Fruit fly (Drosophila melanogaster) whole organism, prepupa: Measurements from ENCODE around the gene elg1.

Source experiments
- Blimp-1 ChIP-seq: fragments of 200-800 bp; sonication (Bioruptor generic); optimal IDR thresholded peaks from 3 replicates; lab custom pipeline; 2017; ENCODE audit warnings: missing biosample characterization, missing genetic modification characterization, mild to moderate bottlenecking, moderate library complexity, missing genetic modification reagents
- CG10631 ChIP-seq: fragments of 200-800 bp; sonication (Bioruptor generic); optimal IDR thresholded peaks from 2 replicates; lab custom pipeline; 2016; ENCODE audit warnings: missing biosample characterization, missing genetic modification characterization
- CG10669 ChIP-seq: fragments of 200-800 bp; sonication (Bioruptor generic); optimal IDR thresholded peaks from 3 replicates; lab custom pipeline; 2018; ENCODE audit warnings: missing biosample characterization, mild to moderate bottlenecking, missing genetic modification characterization, moderate library complexity
- CG11294 ChIP-seq: fragments of 200-800 bp; sonication (Bioruptor generic); IDR thresholded peaks from 2 replicates; pipeline ENCODE4 v1.3.6; 2022; ENCODE audit warnings: missing biosample characterization, missing genetic modification characterization
- CG11762 ChIP-seq: fragments of 200-800 bp; sonication (Bioruptor generic); optimal IDR thresholded peaks from 3 replicates; lab custom pipeline; 2016; ENCODE audit warnings: missing biosample characterization, missing genetic modification characterization; ENCODE audit not compliant: insufficient read depth
- CG11902 ChIP-seq: fragments of 200-800 bp; sonication (Bioruptor generic); optimal IDR thresholded peaks from 3 replicates; lab custom pipeline; 2016; ENCODE audit warnings: missing biosample characterization, missing genetic modification characterization
- CG16779 ChIP-seq: fragments of 200-800 bp; sonication (Bioruptor generic); optimal IDR thresholded peaks from 3 replicates; lab custom pipeline; 2017; ENCODE audit warnings: missing biosample characterization, mild to moderate bottlenecking, missing genetic modification characterization
- CG3032 ChIP-seq: fragments of 200-800 bp; optimal IDR thresholded peaks from 2 replicates; lab custom pipeline; 2019; ENCODE audit warnings: missing biosample characterization, mild to moderate bottlenecking, missing genetic modification characterization, moderate library complexity
- CG32006 ChIP-seq: fragments of 200-800 bp; sonication (Bioruptor generic); optimal IDR thresholded peaks from 3 replicates; lab custom pipeline; 2017; ENCODE audit warnings: missing biosample characterization, mild to moderate bottlenecking, missing genetic modification characterization
- CG34406 ChIP-seq: fragments of 200-800 bp; sonication (Bioruptor generic); optimal IDR thresholded peaks from 3 replicates; lab custom pipeline; 2016; ENCODE audit warnings: missing biosample characterization, missing genetic modification characterization
- CG3919 ChIP-seq: fragments of 200-800 bp; sonication (Bioruptor generic); optimal IDR thresholded peaks from 3 replicates; lab custom pipeline; 2016; ENCODE audit warnings: missing biosample characterization, missing genetic modification characterization
- CG4318 ChIP-seq: fragments of 200-800 bp; sonication (Bioruptor generic); optimal IDR thresholded peaks from 3 replicates; lab custom pipeline; 2017; ENCODE audit warnings: missing biosample characterization, mild to moderate bottlenecking, missing genetic modification characterization
- CG6163 ChIP-seq: fragments of 200-800 bp; sonication (Bioruptor generic); IDR thresholded peaks from 3 replicates; pipeline ENCODE4 v1.3.6; 2022; ENCODE audit warnings: missing biosample characterization, missing genetic modification characterization
- CG6276 ChIP-seq: fragments of 200-800 bp; sonication (Bioruptor generic); optimal IDR thresholded peaks from 2 replicates; lab custom pipeline; 2017; ENCODE audit warnings: missing biosample characterization, mild to moderate bottlenecking, missing genetic modification characterization
- CG6808 ChIP-seq: fragments of 200-800 bp; sonication (Bioruptor generic); optimal IDR thresholded peaks from 3 replicates; lab custom pipeline; 2017; ENCODE audit warnings: missing biosample characterization, missing genetic modification characterization, mild to moderate bottlenecking, moderate library complexity, missing genetic modification reagents
- CG6854 ChIP-seq: fragments of 200-800 bp; sonication (Bioruptor generic); optimal IDR thresholded peaks from 2 replicates; lab custom pipeline; 2017; ENCODE audit warnings: missing biosample characterization, mild to moderate bottlenecking, missing genetic modification characterization
- CG7368 ChIP-seq: fragments of 200-800 bp; sonication (Bioruptor generic); optimal IDR thresholded peaks from 3 replicates; lab custom pipeline; 2016; ENCODE audit warnings: missing biosample characterization, missing genetic modification characterization
- CG8119 ChIP-seq: fragments of 200-800 bp; sonication (Bioruptor generic); IDR thresholded peaks from 3 replicates; pipeline ENCODE4 v1.3.6; 2022; ENCODE audit warnings: missing biosample characterization, missing genetic modification characterization
- CG8319 ChIP-seq: fragments of 200-800 bp; sonication (Bioruptor generic); optimal IDR thresholded peaks from 3 replicates; lab custom pipeline; 2016; ENCODE audit warnings: missing biosample characterization, missing genetic modification characterization
- CG8632 ChIP-seq: fragments of 200-800 bp; sonication (Bioruptor generic); optimal IDR thresholded peaks from 3 replicates; lab custom pipeline; 2016; ENCODE audit warnings: missing biosample characterization, missing genetic modification characterization
- CG9139 ChIP-seq: fragments of 200-800 bp; sonication (Bioruptor generic); optimal IDR thresholded peaks from 3 replicates; lab custom pipeline; 2017; ENCODE audit warnings: missing biosample characterization, mild to moderate bottlenecking, missing genetic modification characterization
- Eip78C ChIP-seq: fragments of 200-800 bp; sonication (Bioruptor generic); peaks from one replicate; lab custom pipeline; 2016; ENCODE audit warnings: missing biosample characterization, missing genetic modification characterization
- Eip93F ChIP-seq: fragments of 200-800 bp; sonication (Bioruptor generic); optimal IDR thresholded peaks from 2 replicates; lab custom pipeline; 2016; ENCODE audit warnings: missing biosample characterization, mild to moderate bottlenecking, missing genetic modification characterization
- Ets21C ChIP-seq: fragments of 200-800 bp; sonication (Bioruptor generic); optimal IDR thresholded peaks from 3 replicates; lab custom pipeline; 2016; ENCODE audit warnings: missing biosample characterization, missing genetic modification characterization
- Gug ChIP-seq: fragments of 200-800 bp; sonication (Bioruptor generic); IDR thresholded peaks from 2 replicates; pipeline ENCODE4 v1.3.6; 2022; ENCODE audit warnings: missing biosample characterization, missing genetic modification characterization
- Hr39 ChIP-seq: fragments of 200-800 bp; sonication (Bioruptor generic); optimal IDR thresholded peaks from 2 replicates; lab custom pipeline; 2016; ENCODE audit warnings: missing biosample characterization, missing genetic modification characterization
- Lpt ChIP-seq: fragments of 200-800 bp; sonication (Bioruptor generic); optimal IDR thresholded peaks from 3 replicates; lab custom pipeline; 2016; ENCODE audit warnings: missing biosample characterization, missing genetic modification characterization
- Met ChIP-seq: fragments of 200-800 bp; sonication (Bioruptor generic); optimal IDR thresholded peaks from 3 replicates; lab custom pipeline; 2016; ENCODE audit warnings: missing biosample characterization, missing genetic modification characterization
- OdsH ChIP-seq: fragments of 200-800 bp; sonication (Bioruptor generic); optimal IDR thresholded peaks from 3 replicates; lab custom pipeline; 2016; ENCODE audit warnings: missing biosample characterization, missing genetic modification characterization
- Smox ChIP-seq: fragments of 200-800 bp; sonication (Bioruptor generic); optimal IDR thresholded peaks from 3 replicates; lab custom pipeline; 2016; ENCODE audit warnings: missing biosample characterization, missing genetic modification characterization
- Sox102F ChIP-seq: fragments of 200-800 bp; sonication (Bioruptor generic); optimal IDR thresholded peaks from 2 replicates; lab custom pipeline; 2016; ENCODE audit warnings: missing biosample characterization, mild to moderate bottlenecking, missing genetic modification characterization
- Sox15 ChIP-seq: fragments of 200-800 bp; sonication (Bioruptor generic); optimal IDR thresholded peaks from 3 replicates; lab custom pipeline; 2016; ENCODE audit warnings: missing biosample characterization, missing genetic modification characterization
- achi ChIP-seq: fragments of 200-800 bp; sonication (Bioruptor generic); optimal IDR thresholded peaks from 3 replicates; lab custom pipeline; 2016; ENCODE audit warnings: missing biosample characterization, missing genetic modification characterization
- acj6 ChIP-seq: fragments of 200-800 bp; sonication (Bioruptor generic); optimal IDR thresholded peaks from 3 replicates; lab custom pipeline; 2016; ENCODE audit warnings: missing biosample characterization, missing genetic modification characterization
- cyc ChIP-seq: fragments of 200-800 bp; sonication (Bioruptor generic); optimal IDR thresholded peaks from 3 replicates; lab custom pipeline; 2016; ENCODE audit warnings: missing biosample characterization, missing genetic modification characterization
- dsx ChIP-seq: fragments of 200-800 bp; optimal IDR thresholded peaks from 3 replicates; lab custom pipeline; 2019; ENCODE audit warnings: missing biosample characterization, mild to moderate bottlenecking, missing genetic modification characterization, moderate library complexity; ENCODE audit not compliant: poor library complexity, severe bottlenecking
- fd85E ChIP-seq: fragments of 200-800 bp; sonication (Bioruptor generic); optimal IDR thresholded peaks from 3 replicates; lab custom pipeline; 2016; ENCODE audit warnings: missing biosample characterization, missing genetic modification characterization
- fkh ChIP-seq: fragments of 200-800 bp; sonication (Bioruptor generic); optimal IDR thresholded peaks from 3 replicates; lab custom pipeline; 2017; ENCODE audit warnings: missing biosample characterization, mild to moderate bottlenecking, missing genetic modification characterization, moderate library complexity
- lz ChIP-seq: fragments of 200-800 bp; sonication (Bioruptor generic); optimal IDR thresholded peaks from 3 replicates; lab custom pipeline; 2016; ENCODE audit warnings: missing biosample characterization, missing genetic modification characterization
- net ChIP-seq: fragments of 200-800 bp; sonication (Bioruptor generic); optimal IDR thresholded peaks from 3 replicates; lab custom pipeline; 2016; ENCODE audit warnings: missing biosample characterization, missing genetic modification characterization
- pdm3 ChIP-seq: fragments of 200-800 bp; sonication (Bioruptor generic); optimal IDR thresholded peaks from 3 replicates; lab custom pipeline; 2016; ENCODE audit warnings: missing biosample characterization, missing genetic modification characterization
- salr ChIP-seq, 2 experiments: fragments of 200-800 bp; sonication (Bioruptor generic); optimal IDR thresholded peaks; 3 replicates each; lab custom pipeline; 2016 to 2018; ENCODE audit warnings: missing biosample characterization in 2 of 2, missing genetic modification characterization in 2 of 2, mild to moderate bottlenecking in 1 of 2
- spab ChIP-seq: fragments of 200-800 bp; sonication (Bioruptor generic); optimal IDR thresholded peaks from 2 replicates; lab custom pipeline; 2017; ENCODE audit warnings: missing biosample characterization, mild to moderate bottlenecking, missing genetic modification characterization, missing genetic modification reagents
- ss ChIP-seq, 2 experiments: fragments of 200-800 bp; sonication (Bioruptor generic); optimal IDR thresholded peaks; 2 replicates in 1 of 2; 3 replicates in 1 of 2; lab custom pipeline; 2017 to 2018; ENCODE audit warnings: mild to moderate bottlenecking in 2 of 2, missing biosample characterization in 2 of 2, missing genetic modification characterization in 2 of 2, moderate library complexity in 1 of 2
- svp ChIP-seq: fragments of 200-800 bp; sonication (Bioruptor generic); peaks from one replicate; lab custom pipeline; 2016; ENCODE audit warnings: missing biosample characterization, missing genetic modification characterization
- topi ChIP-seq: fragments of 200-800 bp; sonication (Bioruptor generic); optimal IDR thresholded peaks from 3 replicates; lab custom pipeline; 2016; ENCODE audit warnings: missing biosample characterization, missing genetic modification characterization
- vri ChIP-seq: fragments of 200-800 bp; sonication (Bioruptor generic); optimal IDR thresholded peaks from 3 replicates; lab custom pipeline; 2016; ENCODE audit warnings: missing biosample characterization, mild to moderate bottlenecking, missing genetic modification characterization

Gene elg1

dm6 chr3L:16167723-16168386 is 36.0 kb downstream of the elg1 start (continued):
- TF ChIP-seq CG3919 = peak; percentile 57
- TF ChIP-seq CG3032 (tag; lab: Kevin White, UChicago) = peak; percentile 50
- TF ChIP-seq Ets21C = no peak
- no peak for TF ChIP-seq Smox (GFP tag; lab: Kevin White, UChicago)
- TF ChIP-seq spab (GFP tag; lab: Kevin White, UChicago) = no peak
- peak; percentile 33 for TF ChIP-seq OdsH (GFP tag; lab: Kevin White, UChicago)
- no peak for TF ChIP-seq Hr39
- TF ChIP-seq net (GFP tag; lab: Kevin White, UChicago) = no peak
- TF ChIP-seq CG10631 = peak; percentile 2

DNA sequence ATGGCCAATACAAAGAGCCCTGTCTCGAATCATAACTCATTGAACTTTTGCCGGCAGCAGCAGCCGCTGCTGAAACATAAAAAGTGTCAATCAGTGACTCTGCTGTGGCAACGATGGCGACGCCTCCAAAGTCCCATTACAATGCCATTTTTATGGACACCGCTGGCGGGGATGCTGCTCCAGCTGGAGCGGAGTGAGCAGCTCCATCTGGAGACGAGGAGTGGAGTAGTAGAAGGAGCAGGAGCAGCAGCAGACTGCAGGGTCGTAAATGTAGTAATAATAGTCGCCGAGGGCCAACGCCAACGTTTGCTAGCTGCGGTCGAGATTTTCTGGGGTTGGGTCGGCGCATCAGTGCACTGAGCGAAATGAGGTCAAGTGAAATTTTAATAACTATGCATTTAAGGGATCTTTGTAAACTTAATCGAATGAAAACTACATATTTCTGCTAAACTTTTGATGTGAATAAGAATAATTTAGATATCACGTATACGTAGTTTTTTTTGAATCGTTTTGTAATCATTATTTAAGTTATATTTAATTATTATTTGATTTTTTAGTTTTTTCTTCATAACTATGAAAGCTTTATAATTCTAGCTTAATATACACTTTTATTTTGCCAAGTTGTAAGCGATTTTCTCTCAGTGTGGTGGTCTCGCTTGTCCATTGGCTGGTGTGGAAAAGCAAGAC is 36.8 kb downstream of the elg1 start:
- TF ChIP-seq lz (GFP tag; lab: Kevin White, UChicago) = no peak
- TF ChIP-seq net (GFP tag; lab: Kevin White, UChicago) = no peak
- peak; percentile 6 for TF ChIP-seq CG7368
- TF ChIP-seq CG32006 (GFP tag; lab: Kevin White, UChicago) = peak; percentile 46
- no peak for TF ChIP-seq CG6276 (GFP tag; lab: Kevin White, UChicago)
- no peak for TF ChIP-seq Sox15 (GFP tag; lab: Kevin White, UChicago)
- TF ChIP-seq OdsH (GFP tag; lab: Kevin White, UChicago) = peak; percentile 23
- peak; percentile 46 for TF ChIP-seq CG3919
- TF ChIP-seq Smox (GFP tag; lab: Kevin White, UChicago) = no peak
- no peak for TF ChIP-seq Gug (GFP tag; lab: Robert Waterston, UW)
- peak; percentile 46 for TF ChIP-seq Eip78C
- TF ChIP-seq CG8119 (GFP tag; lab: Robert Waterston, UW) = no peak
- no peak for TF ChIP-seq cyc (GFP tag; lab: Kevin White, UChicago)
- no peak for TF ChIP-seq CG6163 (GFP tag; lab: Robert Waterston, UW)
- peak; percentile 4 for TF ChIP-seq acj6 (GFP tag; lab: Kevin White, UChicago)
- peak; percentile 51 for TF ChIP-seq spab (GFP tag; lab: Kevin White, UChicago)
- peak; percentile 36 for TF ChIP-seq dsx
- TF ChIP-seq pdm3 (GFP tag; lab: Kevin White, UChicago) = peak; percentile 2
- peak in 1 of 2 experiments; percentile 43 for TF ChIP-seq ss (GFP tag; optimal IDR thresholded peaks at IDR 0.05; lab: Kevin White, UChicago)
- no peak for TF ChIP-seq Ets21C
- TF ChIP-seq CG6854 = no peak
- peak; percentile 26 for TF ChIP-seq Lpt (GFP tag; lab: Kevin White, UChicago)
- TF ChIP-seq CG6808 (GFP tag; lab: Kevin White, UChicago) = peak; percentile 21
- no peak for TF ChIP-seq Sox102F
- peak in 1 of 2 experiments; percentile 39 for TF ChIP-seq salr (GFP tag; optimal IDR thresholded peaks at IDR 0.05; lab: Kevin White, UChicago)
- no peak for TF ChIP-seq svp (GFP tag; lab: Kevin White, UChicago)
- TF ChIP-seq topi = no peak
- no peak for TF ChIP-seq CG9139 (GFP tag; lab: Kevin White, UChicago)
- TF ChIP-seq fkh = no peak
- no peak for TF ChIP-seq vri (GFP tag; lab: Kevin White, UChicago)
- no peak for TF ChIP-seq CG16779 (tag; lab: Kevin White, UChicago)
- peak; percentile 16 for TF ChIP-seq CG10669 (GFP tag; lab: Kevin White, UChicago)
- TF ChIP-seq Blimp-1 (GFP tag; lab: Kevin White, UChicago) = no peak
- peak; percentile 26 for TF ChIP-seq CG34406 (GFP tag; lab: Kevin White, UChicago)
- TF ChIP-seq CG11762 (GFP tag; lab: Kevin White, UChicago) = peak; percentile 23
- TF ChIP-seq CG8632 = no peak
- no peak for TF ChIP-seq CG11902
- no peak for TF ChIP-seq CG8319 (GFP tag; lab: Kevin White, UChicago)
- no peak for TF ChIP-seq CG11294 (GFP tag; lab: Robert Waterston, UW)
- TF ChIP-seq CG4318 (GFP tag; lab: Kevin White, UChicago) = no peak
- TF ChIP-seq achi = peak; percentile 40
- TF ChIP-seq Eip93F = no peak
- TF ChIP-seq fd85E (GFP tag; lab: Kevin White, UChicago) = no peak
- no peak for TF ChIP-seq Met (GFP tag; lab: Kevin White, UChicago)
